Fruit fly (Drosophila melanogaster): Measurements from ENCODE around the gene toc.

Gene toc

DNA sequence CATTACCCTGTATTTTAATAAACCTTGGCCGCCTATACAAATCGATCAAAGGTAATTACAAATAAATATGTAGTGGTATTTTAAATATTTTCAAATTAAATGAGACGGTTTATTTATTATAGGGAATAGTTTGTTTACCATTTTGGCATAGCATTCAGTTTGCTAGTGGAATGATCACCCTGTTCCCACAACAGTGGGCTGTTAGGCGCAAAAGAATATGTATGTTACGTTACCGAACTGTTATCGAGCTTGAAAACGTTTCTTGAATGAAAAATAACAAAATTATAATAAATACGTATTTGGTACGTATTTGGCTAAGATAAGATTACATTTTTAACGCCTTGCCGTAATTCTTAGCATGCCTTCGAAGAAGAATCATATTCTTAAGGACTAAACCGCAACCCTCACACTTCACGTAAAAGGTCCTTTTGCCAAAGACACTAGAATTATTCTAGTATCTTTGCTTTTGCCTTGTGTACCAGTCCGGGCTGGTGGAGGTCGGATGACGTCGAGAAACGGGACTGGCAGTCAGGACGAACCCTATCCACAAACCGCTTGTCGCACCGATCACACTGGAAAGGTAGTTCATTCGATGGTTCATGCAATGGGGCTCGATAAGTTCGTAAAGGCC, 26.5 kb upstream of the toc start, which contains the start of gene CG44002 (continued):
- TF ChIP-seq CG11398 (GFP tag; optimal IDR thresholded peaks at IDR 0.05) (no peak), CG8924 (tag; optimal IDR thresholded peaks at IDR 0.05) (no peak), dan (GFP tag; IDR thresholded peaks at IDR 0.05) (no peak), pzg (GFP tag; optimal IDR thresholded peaks at IDR 0.05) (peak; percentile 36), CG1603 (tag; optimal IDR thresholded peaks at IDR 0.05) (peak; percentile 35), caup (GFP tag; optimal IDR thresholded peaks at IDR 0.05; ENCODE audit: severe bottlenecking) (no peak), so (GFP tag; IDR thresholded peaks at IDR 0.05) (no peak), Med (GFP tag) (peak; percentile 79), CG30403 (GFP tag; optimal IDR thresholded peaks at IDR 0.05) (no peak), Mes4 (GFP tag; optimal IDR thresholded peaks at IDR 0.05) (no peak), Hr51 (GFP tag; optimal IDR thresholded peaks at IDR 0.05) (no peak), vfl (GFP tag; optimal IDR thresholded peaks at IDR 0.05) (no peak), CG13894 (tag; optimal IDR thresholded peaks at IDR 0.05) (no peak), CG4617 (GFP tag; optimal IDR thresholded peaks at IDR 0.05; ENCODE audit: borderline replicate concordance) (peak; percentile 23), BtbVII (GFP tag; optimal IDR thresholded peaks at IDR 0.05) (no peak), pum (GFP tag; optimal IDR thresholded peaks at IDR 0.05) (no peak), CG7556 (GFP tag; optimal IDR thresholded peaks at IDR 0.05) (no peak), knrl (GFP tag; IDR thresholded peaks at IDR 0.05; ENCODE audit: partially characterized antibody) (no peak), nerfin-2 (GFP tag; IDR thresholded peaks at IDR 0.05; ENCODE audit: partially characterized antibody) (no peak)

DNA sequence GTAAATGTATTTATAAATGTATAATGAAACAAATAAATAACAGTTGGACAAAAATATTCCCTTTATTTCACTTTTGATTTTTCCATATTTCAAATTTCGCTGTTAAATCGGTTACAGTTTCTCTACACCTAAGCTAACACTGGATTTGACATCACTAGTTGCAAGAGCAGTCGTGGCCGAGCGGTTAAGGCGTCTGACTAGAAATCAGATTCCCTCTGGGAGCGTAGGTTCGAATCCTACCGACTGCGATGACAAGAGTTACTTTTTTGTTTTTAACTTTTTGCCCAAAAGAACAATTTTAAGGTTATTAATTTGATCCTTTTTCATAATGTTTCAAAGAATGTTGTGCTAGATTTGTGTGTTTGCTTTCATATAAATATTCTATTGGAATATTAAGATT, 24.8 kb upstream of the toc start:
- TF ChIP-seq knrl (GFP tag; IDR thresholded peaks at IDR 0.05; ENCODE audit: partially characterized antibody) (peak; percentile 62), vnd (GFP tag; IDR thresholded peaks at IDR 0.05; ENCODE audit: partially characterized antibody) (peak; percentile 74), Scr (GFP tag; IDR thresholded peaks at IDR 0.05; ENCODE audit: partially characterized antibody) (peak; percentile 74), Bgb (GFP tag; IDR thresholded peaks at IDR 0.05; ENCODE audit: partially characterized antibody) (peak; percentile 87), ato (GFP tag; IDR thresholded peaks at IDR 0.05; ENCODE audit: partially characterized antibody) (peak; percentile 75; the same call in 1 of the 2 replicates), hb (GFP tag; IDR thresholded peaks at IDR 0.05; ENCODE audit: partially characterized antibody) (peak; percentile 64), Dll (GFP tag; IDR thresholded peaks at IDR 0.05; ENCODE audit: partially characterized antibody) (peak; percentile 63; the same call in 3 of the 4 replicates), chinmo (GFP tag; IDR thresholded peaks at IDR 0.05; ENCODE audit: partially characterized antibody) (0 out of 4 replicates have a peak, but pooled peaks have one; percentile 65), zen2 (GFP tag; IDR thresholded peaks at IDR 0.05; ENCODE audit: partially characterized antibody) (peak; percentile 77; the same call in 2 of the 3 replicates), Bdp1 (GFP tag; optimal IDR thresholded peaks at IDR 0.05) (peak; percentile 96), bbx (GFP tag; IDR thresholded peaks at IDR 0.05; ENCODE audit: partially characterized antibody) (peak; percentile 91), CG14860 (GFP tag; IDR thresholded peaks at IDR 0.05; ENCODE audit: partially characterized antibody) (peak; percentile 85), CG7963 (GFP tag; IDR thresholded peaks at IDR 0.05; ENCODE audit: partially characterized antibody) (peak; percentile 91), nerfin-2 (GFP tag; IDR thresholded peaks at IDR 0.05; ENCODE audit: partially characterized antibody) (peak; percentile 89), HLH4C (GFP tag; IDR thresholded peaks at IDR 0.05; ENCODE audit: partially characterized antibody) (peak; percentile 80), tna (GFP tag; IDR thresholded peaks at IDR 0.05; ENCODE audit: partially characterized antibody) (peak; percentile 88), inv (GFP tag; IDR thresholded peaks at IDR 0.05; ENCODE audit: partially characterized antibody) (peak; percentile 40; the same call in 1 of the 2 replicates), CG34224 (GFP tag; IDR thresholded peaks at IDR 0.05; ENCODE audit: partially characterized antibody) (peak; percentile 71), Opbp (GFP tag; IDR thresholded peaks at IDR 0.05; ENCODE audit: partially characterized antibody) (peak; percentile 95), mld (GFP tag; IDR thresholded peaks at IDR 0.05; ENCODE audit: partially characterized antibody) (peak; percentile 91), chm (GFP tag; IDR thresholded peaks at IDR 0.05) (peak; percentile 25; the same call in 1 of the 2 replicates), sna (GFP tag; IDR thresholded peaks at IDR 0.05; ENCODE audit: partially characterized antibody) (peak; percentile 54; the same call in 1 of the 2 replicates), CG42726 (GFP tag; IDR thresholded peaks at IDR 0.05; ENCODE audit: partially characterized antibody) (peak; percentile 88), CG6791 (GFP tag; IDR thresholded peaks at IDR 0.05; ENCODE audit: partially characterized antibody) (peak; percentile 93), CG16813 (GFP tag; IDR thresholded peaks at IDR 0.05; ENCODE audit: partially characterized antibody) (peak; percentile 89), CG13287 (GFP tag; IDR thresholded peaks at IDR 0.05; ENCODE audit: partially characterized antibody) (peak; percentile 56; the same call in 1 of the 2 replicates), amos (GFP tag; IDR thresholded peaks at IDR 0.05; ENCODE audit: partially characterized antibody) (peak; percentile 87)
